Fruit fly (Drosophila melanogaster) whole organism, embryonic: ENCODE results near the gene akirin.

Source experiments
- Aef1 ChIP-seq: fragments of 200-800 bp; sonication (Bioruptor generic); IDR thresholded peaks from 3 replicates; pipeline ENCODE4 v1.3.6; 2022; ENCODE audit warnings: missing biosample characterization, missing genetic modification characterization
- Bteb2 ChIP-seq: fragments of 200-800 bp; sonication (Bioruptor generic); optimal IDR thresholded peaks from 2 replicates; lab custom pipeline; 2016; ENCODE audit warnings: missing biosample characterization, missing genetic modification characterization
- C15 ChIP-seq: fragments of 200-800 bp; sonication (Bioruptor generic); IDR thresholded peaks from 3 replicates; pipeline ENCODE4 v1.3.6; 2022; ENCODE audit warnings: missing biosample characterization, missing genetic modification characterization
- CG10654 ChIP-seq: fragments of 200-800 bp; sonication (Bioruptor generic); optimal IDR thresholded peaks from 2 replicates; lab custom pipeline; 2016; ENCODE audit warnings: missing biosample characterization, missing genetic modification characterization
- CG11560 ChIP-seq: fragments of 200-800 bp; sonication (Bioruptor generic); IDR thresholded peaks from 3 replicates; pipeline ENCODE4 v1.3.6; 2022; ENCODE audit warnings: missing biosample characterization, missing genetic modification characterization
- CG12744 ChIP-seq: fragments of 200-800 bp; sonication (Bioruptor generic); optimal IDR thresholded peaks from 2 replicates; lab custom pipeline; 2016; ENCODE audit warnings: missing biosample characterization, missing genetic modification characterization
- CG12769 ChIP-seq: fragments of 200-800 bp; sonication (Bioruptor generic); optimal IDR thresholded peaks from 2 replicates; lab custom pipeline; 2019; ENCODE audit warnings: missing biosample characterization, mild to moderate bottlenecking, missing genetic modification characterization, moderate library complexity
- CG14710 ChIP-seq: fragments of 200-800 bp; sonication (Bioruptor generic); optimal IDR thresholded peaks from 3 replicates; lab custom pipeline; 2019; ENCODE audit warnings: missing biosample characterization, mild to moderate bottlenecking, missing genetic modification characterization, moderate library complexity
- CG2678 ChIP-seq: fragments of 200-800 bp; sonication (Bioruptor generic); optimal IDR thresholded peaks from 3 replicates; lab custom pipeline; 2019; ENCODE audit warnings: missing biosample characterization, mild to moderate bottlenecking, missing genetic modification characterization, moderate library complexity
- CG34376 ChIP-seq: fragments of 200-800 bp; sonication (Bioruptor generic); optimal IDR thresholded peaks from 2 replicates; lab custom pipeline; 2018; ENCODE audit warnings: missing biosample characterization, mild to moderate bottlenecking, missing genetic modification characterization
- CG34422 ChIP-seq: fragments of 200-800 bp; sonication (Bioruptor generic); IDR thresholded peaks from 3 replicates; pipeline ENCODE4 v1.3.6; 2022; ENCODE audit warnings: missing biosample characterization, missing genetic modification characterization
- CG6654 ChIP-seq: fragments of 200-800 bp; sonication (Bioruptor generic); optimal IDR thresholded peaks from 2 replicates; lab custom pipeline; 2017; ENCODE audit warnings: missing biosample characterization, mild to moderate bottlenecking, missing genetic modification characterization
- CG6813 ChIP-seq: fragments of 200-800 bp; sonication (Bioruptor generic); optimal IDR thresholded peaks from 2 replicates; lab custom pipeline; 2017; ENCODE audit warnings: missing biosample characterization, missing genetic modification characterization, mild to moderate bottlenecking, moderate library complexity, missing genetic modification reagents
- CG7357 ChIP-seq: fragments of 200-800 bp; sonication (Bioruptor generic); IDR thresholded peaks from 3 replicates; pipeline ENCODE4 v1.3.6; 2022; ENCODE audit warnings: missing biosample characterization, missing genetic modification characterization
- CG8290 ChIP-seq, 3 experiments: fragments of 200-800 bp; sonication (Bioruptor generic); optimal IDR thresholded peaks; 2 replicates each; lab custom pipeline; 2016 to 2019; ENCODE audit warnings: missing biosample characterization in 3 of 3, missing genetic modification characterization in 3 of 3, mild to moderate bottlenecking in 2 of 3, moderate library complexity in 1 of 3
- Camta ChIP-seq: fragments of 200-800 bp; sonication (Bioruptor generic); optimal IDR thresholded peaks from 2 replicates; lab custom pipeline; 2016; ENCODE audit warnings: missing biosample characterization, missing genetic modification characterization
- Doc3 ChIP-seq: fragments of 200-800 bp; sonication (Bioruptor generic); IDR thresholded peaks from 3 replicates; pipeline ENCODE4 v1.3.6; 2022; ENCODE audit warnings: missing biosample characterization, missing genetic modification characterization; ENCODE audit not compliant: partially characterized antibody
- HmgZ ChIP-seq: fragments of 200-800 bp; sonication (Bioruptor generic); optimal IDR thresholded peaks from 2 replicates; lab custom pipeline; 2018; ENCODE audit warnings: missing biosample characterization, mild to moderate bottlenecking, missing genetic modification characterization
- Hmr ChIP-seq: fragments of 200-800 bp; sonication (Bioruptor generic); optimal IDR thresholded peaks from 3 replicates; lab custom pipeline; 2017; ENCODE audit warnings: mild to moderate bottlenecking, missing biosample characterization, missing genetic modification reagents, missing genetic modification characterization
- Rfx ChIP-seq: fragments of 200-800 bp; sonication (Bioruptor generic); IDR thresholded peaks from 2 replicates; pipeline ENCODE4 v1.3.6; 2022; ENCODE audit warnings: missing biosample characterization, missing genetic modification characterization
- Sox100B ChIP-seq: fragments of 200-800 bp; sonication (Bioruptor generic); optimal IDR thresholded peaks from 3 replicates; lab custom pipeline; 2018; ENCODE audit warnings: missing biosample characterization, mild to moderate bottlenecking, missing genetic modification characterization
- Sry-β ChIP-seq: fragments of 200-800 bp; sonication (Bioruptor generic); optimal IDR thresholded peaks from 2 replicates; lab custom pipeline; 2018; ENCODE audit warnings: missing biosample characterization, mild to moderate bottlenecking, missing genetic modification characterization, moderate library complexity
- Usf ChIP-seq: fragments of 200-800 bp; sonication (Bioruptor generic); optimal IDR thresholded peaks from 2 replicates; lab custom pipeline; 2017; ENCODE audit warnings: missing genotype, missing biosample characterization, missing genetic modification characterization
- YL-1 ChIP-seq: fragments of 200-800 bp; sonication (Bioruptor generic); optimal IDR thresholded peaks from 3 replicates; lab custom pipeline; 2017; ENCODE audit warnings: missing biosample characterization, mild to moderate bottlenecking, missing genetic modification characterization
- al ChIP-seq: fragments of 200-800 bp; sonication (Bioruptor generic); IDR thresholded peaks from 2 replicates; pipeline ENCODE4 v1.3.6; 2022; ENCODE audit warnings: missing biosample characterization, missing genetic modification characterization
- croc ChIP-seq: fragments of 200-800 bp; sonication (Bioruptor generic); conservative IDR thresholded peaks from 3 replicates; pipeline ENCODE4 v1.3.6; 2022; ENCODE audit warnings: missing biosample characterization, missing genetic modification characterization
- exex ChIP-seq: fragments of 200-800 bp; sonication (Bioruptor generic); optimal IDR thresholded peaks from 4 replicates; lab custom pipeline; 2018; ENCODE audit warnings: missing biosample characterization, mild to moderate bottlenecking, missing genetic modification characterization, moderate library complexity
- fd102C ChIP-seq: fragments of 200-800 bp; sonication (Bioruptor generic); optimal IDR thresholded peaks from 2 replicates; lab custom pipeline; 2018; ENCODE audit warnings: missing biosample characterization, mild to moderate bottlenecking, missing genetic modification characterization, moderate library complexity
- gcm2 ChIP-seq: fragments of 200-800 bp; sonication (Bioruptor generic); optimal IDR thresholded peaks from 2 replicates; lab custom pipeline; 2016; ENCODE audit warnings: missing biosample characterization, missing genetic modification characterization
- gro ChIP-seq: fragments of 200-800 bp; sonication (Bioruptor generic); optimal IDR thresholded peaks from 2 replicates; lab custom pipeline; 2016; ENCODE audit warnings: missing biosample characterization, missing genetic modification characterization
- gt ChIP-seq: fragments of 200-800 bp; sonication (Bioruptor generic); IDR thresholded peaks from 2 replicates; pipeline ENCODE4 v1.3.6; 2022; ENCODE audit warnings: missing biosample characterization, missing genetic modification characterization
- hb ChIP-seq: fragments of 200-800 bp; sonication (Bioruptor generic); IDR thresholded peaks from 3 replicates; pipeline ENCODE4 v1.3.6; 2022; ENCODE audit warnings: missing biosample characterization, missing genetic modification characterization; ENCODE audit not compliant: partially characterized antibody
- lab ChIP-seq: fragments of 200-800 bp; sonication (Bioruptor generic); optimal IDR thresholded peaks from 3 replicates; lab custom pipeline; 2017; ENCODE audit warnings: missing biosample characterization, missing genetic modification characterization, mild to moderate bottlenecking, moderate library complexity, missing genetic modification reagents
- lov ChIP-seq, 2 experiments: fragments of 200-800 bp in 1 of 2; fragments of >200 bp in 1 of 2; sonication (Bioruptor generic) in 1 of 2; IDR thresholded peaks in 1 of 2; optimal IDR thresholded peaks in 1 of 2; 2 replicates in 1 of 2; 3 replicates in 1 of 2; pipeline versions ENCODE4 v1.3.6 to Lab custom; 2017 to 2022; ENCODE audit warnings: missing biosample characterization in 1 of 2, missing genetic modification characterization in 1 of 2
- maf-S ChIP-seq: fragments of 200-800 bp; sonication (Bioruptor generic); optimal IDR thresholded peaks from 2 replicates; lab custom pipeline; 2016; ENCODE audit warnings: missing biosample characterization, missing genetic modification characterization
- nerfin-2 ChIP-seq: fragments of 200-800 bp; sonication (Bioruptor generic); IDR thresholded peaks from 2 replicates; pipeline ENCODE4 v1.3.6; 2022; ENCODE audit warnings: missing biosample characterization, missing genetic modification characterization; ENCODE audit not compliant: partially characterized antibody
- pho ChIP-seq: fragments of 200-800 bp; sonication (Bioruptor generic); optimal IDR thresholded peaks from 2 replicates; lab custom pipeline; 2016; ENCODE audit warnings: missing biosample characterization, missing genetic modification characterization
- pros ChIP-seq: fragments of 200-800 bp; sonication (Bioruptor generic); optimal IDR thresholded peaks from 3 replicates; lab custom pipeline; 2019; ENCODE audit warnings: missing biosample characterization, mild to moderate bottlenecking, missing genetic modification characterization, moderate library complexity
- pum ChIP-seq: fragments of 200-800 bp; sonication (Bioruptor generic); optimal IDR thresholded peaks from 2 replicates; lab custom pipeline; 2016; ENCODE audit warnings: missing biosample characterization, missing genetic modification characterization
- pzg ChIP-seq: fragments of 200-800 bp; sonication (Bioruptor generic); optimal IDR thresholded peaks from 3 replicates; lab custom pipeline; 2018; ENCODE audit warnings: missing biosample characterization, mild to moderate bottlenecking, missing genetic modification characterization, moderate library complexity
- ro ChIP-seq: fragments of 200-800 bp; sonication (Bioruptor generic); IDR thresholded peaks from 2 replicates; pipeline ENCODE4 v1.3.6; 2022; ENCODE audit warnings: missing biosample characterization, missing genetic modification characterization
- sens ChIP-seq: fragments of 200-800 bp; sonication (Bioruptor generic); peaks from one replicate; lab custom pipeline; 2016; ENCODE audit warnings: missing biosample characterization, missing genetic modification characterization
- sna ChIP-seq: fragments of 200-800 bp; sonication (Bioruptor generic); IDR thresholded peaks from 2 replicates; pipeline ENCODE4 v1.3.6; 2022; ENCODE audit warnings: missing biosample characterization, missing genetic modification characterization; ENCODE audit not compliant: partially characterized antibody
- sob ChIP-seq: fragments of 200-800 bp; sonication (Bioruptor generic); IDR thresholded peaks from 2 replicates; pipeline ENCODE4 v1.3.6; 2022; ENCODE audit warnings: missing biosample characterization, missing genetic modification characterization
- tap ChIP-seq: fragments of 200-800 bp; optimal IDR thresholded peaks from 3 replicates; lab custom pipeline; 2019; ENCODE audit warnings: missing biosample characterization, mild to moderate bottlenecking, missing genetic modification characterization, moderate library complexity
- tin ChIP-seq: fragments of 200-800 bp; sonication (Bioruptor generic); optimal IDR thresholded peaks from 3 replicates; lab custom pipeline; 2016; ENCODE audit warnings: missing biosample characterization, missing genetic modification characterization
- tna ChIP-seq: fragments of 200-800 bp; sonication (Bioruptor generic); IDR thresholded peaks from 2 replicates; pipeline ENCODE4 v1.3.6; 2022; ENCODE audit warnings: missing biosample characterization, missing genetic modification characterization; ENCODE audit not compliant: partially characterized antibody
- trh ChIP-seq: fragments of 200-800 bp; sonication (Bioruptor generic); optimal IDR thresholded peaks from 2 replicates; lab custom pipeline; 2016; ENCODE audit warnings: missing biosample characterization, missing genetic modification characterization

Gene akirin

dm6 chr3L:7367798-7368678 lies 1.6 kb upstream of the akirin start (continued):
- TF ChIP-seq tna (GFP tag; lab: Robert Waterston, UW) (no peak), CG14710 (tag; lab: Kevin White, UChicago) (no peak), hb (no peak), CG7357 (no peak), trh (GFP tag; lab: Kevin White, UChicago) (no peak), tin (GFP tag; lab: Kevin White, UChicago) (no peak), al (GFP tag; lab: Robert Waterston, UW) (no peak; the same call in 1 of the 2 replicates), tap (tag; lab: Kevin White, UChicago) (peak; percentile 29), gro (GFP tag; lab: Kevin White, UChicago) (no peak), maf-S (no peak), CG34422 (GFP tag; lab: Robert Waterston, UW) (peak; percentile 47; the same call in 1 of the 3 replicates), fd102C (GFP tag; lab: Kevin White, UChicago) (no peak), ro (GFP tag; lab: Robert Waterston, UW) (no peak), lab (GFP tag; lab: Kevin White, UChicago) (no peak), CG10654 (GFP tag; lab: Kevin White, UChicago) (no peak), YL-1 (GFP tag; lab: Kevin White, UChicago) (no peak), pros (GFP tag; lab: Kevin White, UChicago) (peak; percentile 70), CG6813 (GFP tag; lab: Kevin White, UChicago) (peak; percentile 48), Aef1 (GFP tag; lab: Robert Waterston, UW) (no peak), Camta (peak; percentile 22), CG6654 (GFP tag; lab: Kevin White, UChicago) (no peak), CG12769 (tag; lab: Kevin White, UChicago) (peak; percentile 48), CG34376 (GFP tag; lab: Kevin White, UChicago) (peak; percentile 80), CG11560 (tag; lab: Robert Waterston, UW) (no peak), sob (GFP tag; lab: Robert Waterston, UW) (0 out of 2 replicates have a peak, but pooled peaks have one; percentile 38), pzg (GFP tag; lab: Kevin White, UChicago) (peak; percentile 18), nerfin-2 (GFP tag; lab: Robert Waterston, UW) (no peak), CG2678 (tag; lab: Kevin White, UChicago) (peak; percentile 45), gt (GFP tag; lab: Robert Waterston, UW) (no peak), Bteb2 (GFP tag; lab: Kevin White, UChicago) (no peak), sna (GFP tag; lab: Robert Waterston, UW) (no peak), sens (GFP tag; lab: Kevin White, UChicago) (peak; percentile 67), Sry-β (GFP tag; lab: Kevin White, UChicago) (no peak), gcm2 (GFP tag; lab: Kevin White, UChicago) (no peak), lov (optimal IDR thresholded peaks at IDR 0.05; lab: Kevin White, UChicago) (no peak), lov (GFP tag; IDR thresholded peaks at IDR 0.05; lab: Robert Waterston, UW) (0 out of 3 replicates have a peak, but pooled peaks have one; percentile 29), Doc3 (no peak), Sox100B (peak; percentile 48), CG12744 (GFP tag; lab: Kevin White, UChicago) (no peak), croc (GFP tag; lab: Robert Waterston, UW) (no peak), pho (GFP tag; lab: Kevin White, UChicago) (no peak), Hmr (GFP tag; lab: Kevin White, UChicago) (peak; percentile 31), pum (no peak), C15 (GFP tag; lab: Robert Waterston, UW) (no peak), CG8290 (GFP tag; optimal IDR thresholded peaks at IDR 0.05; lab: Kevin White, UChicago) (no peak), CG8290 (tag; optimal IDR thresholded peaks at IDR 0.05; lab: Kevin White, UChicago) (peak in 1 of 2 experiments; percentile 41), exex (tag; lab: Kevin White, UChicago) (peak; percentile 88), HmgZ (no peak), Rfx (GFP tag; lab: Robert Waterston, UW) (peak; percentile 65), Usf (GFP tag; lab: Kevin White, UChicago) (no peak)
